Fruit fly (Drosophila melanogaster): Measurements from ENCODE around the gene kz.

Gene kz

dm6 chrX:2196086-2196732 lies 45.6 kb downstream of the kz start (continued):
- TF ChIP-seq CG4318 (GFP tag; optimal IDR thresholded peaks at IDR 0.05) (no peak), CG7368 (GFP tag; optimal IDR thresholded peaks at IDR 0.05) (peak; percentile 20), CG3032 (tag; optimal IDR thresholded peaks at IDR 0.05) (peak; percentile 8), Hr4 (GFP tag; optimal IDR thresholded peaks at IDR 0.05) (peak; percentile 47), Smox (GFP tag; optimal IDR thresholded peaks at IDR 0.05) (peak; percentile 51), dac (GFP tag; optimal IDR thresholded peaks at IDR 0.05) (no peak), lz (GFP tag; optimal IDR thresholded peaks at IDR 0.05) (peak; percentile 47), Ets96B (tag; optimal IDR thresholded peaks at IDR 0.05) (peak; percentile 12), CG6276 (GFP tag; optimal IDR thresholded peaks at IDR 0.05) (peak; percentile 1), CG32006 (GFP tag; optimal IDR thresholded peaks at IDR 0.05) (peak; percentile 35), topi (GFP tag; optimal IDR thresholded peaks at IDR 0.05) (peak; percentile 45), CG8632 (GFP tag; optimal IDR thresholded peaks at IDR 0.05) (peak; percentile 0), Gug (GFP tag; IDR thresholded peaks at IDR 0.05) (peak; percentile 38; the same call in 1 of the 2 replicates), Sox15 (GFP tag; optimal IDR thresholded peaks at IDR 0.05) (no peak), Sox102F (GFP tag; optimal IDR thresholded peaks at IDR 0.05) (peak; percentile 32), spab (GFP tag; optimal IDR thresholded peaks at IDR 0.05) (no peak), fkh (GFP tag; optimal IDR thresholded peaks at IDR 0.05) (no peak), CG10669 (GFP tag; optimal IDR thresholded peaks at IDR 0.05) (peak; percentile 31), CG1621 (tag; optimal IDR thresholded peaks at IDR 0.05) (no peak), Ets21C (GFP tag; optimal IDR thresholded peaks at IDR 0.05) (peak; percentile 19), Hr39 (GFP tag; optimal IDR thresholded peaks at IDR 0.05) (peak; percentile 70), CG8119 (GFP tag; IDR thresholded peaks at IDR 0.05) (peak; percentile 53; the same call in 2 of the 3 replicates)

dm6 chrX:2194208-2195094 lies 47.4 kb downstream of the kz start:
- TF ChIP-seq net (GFP tag; optimal IDR thresholded peaks at IDR 0.05) (peak; percentile 16), CG3919 (GFP tag; optimal IDR thresholded peaks at IDR 0.05) (peak; percentile 8), CG16779 (tag; optimal IDR thresholded peaks at IDR 0.05) (peak; percentile 14), CG6808 (GFP tag; optimal IDR thresholded peaks at IDR 0.05) (no peak), Ets96B (tag; optimal IDR thresholded peaks at IDR 0.05) (no peak), vri (GFP tag; optimal IDR thresholded peaks at IDR 0.05) (peak; percentile 75), dac (GFP tag; optimal IDR thresholded peaks at IDR 0.05) (no peak), CG6854 (GFP tag; optimal IDR thresholded peaks at IDR 0.05) (peak; percentile 7), CG15336 (GFP tag; IDR thresholded peaks at IDR 0.05) (peak; percentile 34; the same call in 1 of the 2 replicates), fkh (GFP tag; optimal IDR thresholded peaks at IDR 0.05) (peak; percentile 17), Eip93F (GFP tag; optimal IDR thresholded peaks at IDR 0.05) (peak; percentile 38), Eip78C (GFP tag) (peak; percentile 19), eg (GFP tag; IDR thresholded peaks at IDR 0.05) (no peak), svp (GFP tag) (peak; percentile 84)

dm6 chrX:2193809-2194207 lies 48.0 kb downstream of the kz start, which contains the start of gene CG14053:
Gene CG14053 (minus strand): TSS chrX:2193909.
- TF ChIP-seq CG6792 (GFP tag; optimal IDR thresholded peaks at IDR 0.05): no peak
- TF ChIP-seq CG31627 (GFP tag; optimal IDR thresholded peaks at IDR 0.05): no peak
- TF ChIP-seq CG11902 (GFP tag; optimal IDR thresholded peaks at IDR 0.05): no peak
- TF ChIP-seq svp (GFP tag): no peak
